Fruit fly (Drosophila melanogaster) S2 (cell line): Measurements from ENCODE around the gene CG12106.

Experiments
- CG8478 ChIP-seq: fragments of >200 bp; optimal IDR thresholded peaks from 2 replicates; lab custom pipeline; 2018
- CTCF ChIP-seq, 2 experiments: fragments of >200 bp; optimal IDR thresholded peaks; 2 replicates each; lab custom pipeline; 2018

DNA sequence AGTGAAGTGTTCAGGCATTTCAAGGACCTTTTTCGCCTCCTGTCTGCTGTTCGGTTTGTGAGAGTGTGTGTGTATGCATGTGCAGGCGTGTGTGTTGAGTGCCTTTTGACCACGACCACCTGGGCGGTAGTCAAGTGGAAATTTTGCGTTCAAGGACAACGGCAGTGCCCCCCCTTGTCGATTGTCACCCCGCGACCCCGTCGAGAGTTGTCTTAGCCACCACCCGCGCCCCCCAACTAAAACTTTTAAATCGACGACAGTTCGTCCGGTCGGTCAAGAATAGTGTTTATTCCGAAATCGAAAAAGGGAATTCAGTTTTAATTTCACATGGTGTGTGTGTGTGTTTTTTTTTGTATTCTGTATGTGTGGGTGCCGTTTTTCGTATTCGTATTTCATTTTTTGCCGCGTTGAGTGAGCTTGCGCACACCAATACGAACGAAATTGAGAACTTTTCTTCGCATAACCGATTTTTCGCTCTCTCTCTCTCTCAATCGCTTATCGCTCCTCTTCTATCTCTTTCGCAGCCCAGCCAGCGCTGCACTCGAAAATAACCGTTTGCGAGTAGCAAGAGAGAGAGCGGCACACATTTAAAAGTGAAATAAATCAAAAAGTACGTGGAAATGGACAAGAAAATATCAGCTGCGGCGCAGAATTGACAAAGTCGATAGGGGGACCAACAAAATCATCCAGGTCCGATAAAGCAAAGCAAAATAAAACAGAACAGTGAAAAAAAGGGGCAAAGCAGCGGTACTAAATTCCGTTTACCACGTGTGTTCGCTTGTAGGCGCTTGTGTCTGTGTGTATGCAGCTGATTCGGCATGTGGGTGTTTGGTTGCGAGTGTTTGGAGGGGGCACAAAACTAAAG lies 29.8 kb upstream of the CG12106 start:
- TF ChIP-seq CG8478 (lab: Kevin White, UChicago) (no peak), CTCF (optimal IDR thresholded peaks at IDR 0.05; lab: Kevin White, UChicago) (no peak)
